Fruit fly (Drosophila melanogaster): ENCODE data around the gene Got2.

dm6 chr2L:2037165-2037550, 49.6 kb upstream of the Got2 start, which contains the start of gene lectin-22C:
- TF ChIP-seq pan (optimal IDR thresholded peaks at IDR 0.05) = no peak
- TF ChIP-seq EcR (GFP tag; optimal IDR thresholded peaks at IDR 0.05) = no peak
- no peak for TF ChIP-seq Dll (optimal IDR thresholded peaks at IDR 0.05)
- TF ChIP-seq usp (GFP tag; optimal IDR thresholded peaks at IDR 0.05) = no peak
- no peak for TF ChIP-seq CG8478 (optimal IDR thresholded peaks at IDR 0.05)
- TF ChIP-seq psq (optimal IDR thresholded peaks at IDR 0.05) = no peak
